Worm (Caenorhabditis elegans): ENCODE results near the gene ucr-2.3.

DNA sequence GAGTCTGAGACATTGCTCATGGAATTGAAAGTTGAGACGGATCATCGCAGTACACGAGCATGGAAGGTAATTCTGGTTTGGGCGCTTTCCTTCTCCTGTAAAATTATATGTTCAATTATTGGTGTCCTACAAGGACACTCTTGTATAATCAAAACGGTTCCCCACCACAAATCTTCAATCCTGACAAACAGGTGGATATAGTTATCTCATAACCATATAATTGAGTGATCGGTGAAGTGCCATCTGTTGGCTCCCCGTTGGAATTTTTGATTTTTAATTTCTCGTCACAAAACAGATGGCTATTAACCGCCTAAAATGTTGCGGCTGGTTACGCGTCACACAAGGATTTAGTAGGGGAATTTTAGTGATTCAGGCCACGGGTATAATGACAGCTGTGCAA lies 10.8 kb upstream of the ucr-2.3 start:
- no peak for TF ChIP-seq dao-5 (tag; optimal IDR thresholded peaks at IDR 0.05)
- TF ChIP-seq him-1 (tag; optimal IDR thresholded peaks at IDR 0.05), result no peak

All from whole organism, L4/young adult.